Fruit fly (Drosophila melanogaster) whole organism, adult: ENCODE data around the gene CG14915.
A peak's percentile ranks its signal among the peaks of the same experiment; 100 is the strongest.

Experiments
- CG1620 ChIP-seq: fragments of 200-800 bp; sonication (Bioruptor generic); optimal IDR thresholded peaks from 2 replicates; lab custom pipeline; 2016; ENCODE audit warnings: missing biosample characterization, missing genetic modification characterization
- CG5204 ChIP-seq: fragments of 200-800 bp; sonication (Bioruptor generic); optimal IDR thresholded peaks from 2 replicates; lab custom pipeline; 2016; ENCODE audit warnings: missing biosample characterization, missing genetic modification characterization
- CG7045 ChIP-seq: fragments of 200-800 bp; sonication (Bioruptor generic); optimal IDR thresholded peaks from 2 replicates; lab custom pipeline; 2017; ENCODE audit warnings: missing biosample characterization, mild to moderate bottlenecking, missing genetic modification characterization
- Clk ChIP-seq: fragments of 200-800 bp; sonication (Bioruptor generic); optimal IDR thresholded peaks from 2 replicates; lab custom pipeline; 2017; ENCODE audit warnings: missing biosample characterization, missing genetic modification characterization
- ovo ChIP-seq: fragments of 200-800 bp; sonication (Bioruptor generic); optimal IDR thresholded peaks from 2 replicates; lab custom pipeline; 2016; ENCODE audit warnings: missing biosample characterization, missing genetic modification characterization
- tj ChIP-seq: fragments of 200-800 bp; sonication (Bioruptor generic); optimal IDR thresholded peaks from 3 replicates; lab custom pipeline; 2017; ENCODE audit warnings: missing biosample characterization, mild to moderate bottlenecking, missing genetic modification characterization, moderate library complexity

- TF ChIP-seq CG5204 (GFP tag; lab: Kevin White, UChicago) (peak; percentile 56), Clk (GFP tag; lab: Kevin White, UChicago) (no peak), CG1620 (GFP tag; lab: Kevin White, UChicago) (no peak), tj (GFP tag; lab: Kevin White, UChicago) (no peak), CG7045 (GFP tag; lab: Kevin White, UChicago) (peak; percentile 46), ovo (peak; percentile 50)
These were observed 26.0 kb upstream of the CG14915 start for dm6 chr2L:11044678-11045466.
